Worm (Caenorhabditis elegans) whole organism, mixed stage, embryonic: ENCODE measurements around the gene smcr-8.

ENCODE experiments used
- bed-3 ChIP-seq: fragments of 200-800 bp; sonication (Bioruptor generic); optimal IDR thresholded peaks from 3 replicates; lab custom pipeline; 2018; ENCODE audit warnings: mild to moderate bottlenecking, missing genetic modification characterization, moderate library complexity, missing compliant biosample characterization
- blmp-1 ChIP-seq: fragments of 150-350 bp; optimal IDR thresholded peaks from 2 replicates; lab custom pipeline; 2014; ENCODE audit warnings: missing biosample characterization, missing genetic modification characterization
- ceh-43 ChIP-seq: fragments of 200-800 bp; sonication (Bioruptor generic); optimal IDR thresholded peaks from 2 replicates; lab custom pipeline; 2018; ENCODE audit warnings: mild to moderate bottlenecking, missing genetic modification characterization, moderate library complexity, missing compliant biosample characterization
- ceh-83 ChIP-seq: fragments of 200-800 bp; sonication (Bioruptor generic); optimal IDR thresholded peaks from 2 replicates; lab custom pipeline; 2018; ENCODE audit warnings: mild to moderate bottlenecking, missing genetic modification characterization, missing compliant biosample characterization
- ces-1 ChIP-seq: fragments of 150-350 bp; optimal IDR thresholded peaks from 2 replicates; lab custom pipeline; 2014; ENCODE audit warnings: missing biosample characterization, missing genetic modification reagents, missing genetic modification characterization
- cnd-1 ChIP-seq: fragments of 200-800 bp; sonication (Bioruptor generic); optimal IDR thresholded peaks from 2 replicates; lab custom pipeline; 2018; ENCODE audit warnings: mild to moderate bottlenecking, missing genetic modification characterization, missing compliant biosample characterization
- drap-1 ChIP-seq: fragments of 200-800 bp; sonication (Bioruptor generic); optimal IDR thresholded peaks from 3 replicates; lab custom pipeline; 2018; ENCODE audit warnings: mild to moderate bottlenecking, missing genetic modification characterization, missing compliant biosample characterization
- elt-1 ChIP-seq: sonication (generic microtip); optimal IDR thresholded peaks from 2 replicates; lab custom pipeline; 2017; ENCODE audit warnings: missing genetic modification characterization, mild to moderate bottlenecking, missing compliant biosample characterization, antibody characterized with exemption, moderate library complexity, borderline replicate concordance; ENCODE audit not compliant: insufficient read depth
- elt-3 ChIP-seq: fragments of 150-350 bp; optimal IDR thresholded peaks from 2 replicates; lab custom pipeline; 2014; ENCODE audit warnings: missing biosample characterization, missing genetic modification characterization
- flh-1 ChIP-seq: fragments of 200-800 bp; sonication (Bioruptor generic); optimal IDR thresholded peaks from 2 replicates; lab custom pipeline; 2018; ENCODE audit warnings: mild to moderate bottlenecking, missing genetic modification characterization, moderate library complexity, missing compliant biosample characterization
- hlh-1 ChIP-seq: fragments of 150-350 bp; optimal IDR thresholded peaks from 2 replicates; lab custom pipeline; 2014; ENCODE audit warnings: missing biosample characterization, missing genetic modification reagents, missing genetic modification characterization
- lin-13 ChIP-seq: fragments of 150-350 bp; optimal IDR thresholded peaks from 2 replicates; lab custom pipeline; 2014; ENCODE audit warnings: missing biosample characterization, missing genetic modification characterization
- lin-32 ChIP-seq: fragments of 200-800 bp; sonication (Bioruptor generic); optimal IDR thresholded peaks from 2 replicates; lab custom pipeline; 2018; ENCODE audit warnings: mild to moderate bottlenecking, missing genetic modification characterization, missing compliant biosample characterization
- lsy-2 ChIP-seq: fragments of 150-350 bp; optimal IDR thresholded peaks from 2 replicates; lab custom pipeline; 2014; ENCODE audit warnings: missing biosample characterization, missing genetic modification characterization
- mab-5 ChIP-seq: fragments of 150-350 bp; optimal IDR thresholded peaks from 2 replicates; lab custom pipeline; 2014; ENCODE audit warnings: missing biosample characterization, missing genetic modification characterization
- mep-1 ChIP-seq: fragments of 150-350 bp; optimal IDR thresholded peaks from 2 replicates; lab custom pipeline; 2017; ENCODE audit warnings: missing biosample characterization, missing genetic modification reagents, missing genetic modification characterization, inconsistent platforms
- nhr-12 ChIP-seq: fragments of 150-350 bp; optimal IDR thresholded peaks from 2 replicates; lab custom pipeline; 2014; ENCODE audit warnings: missing biosample characterization, missing genetic modification characterization
- nhr-2 ChIP-seq: fragments of 150-350 bp; optimal IDR thresholded peaks from 2 replicates; lab custom pipeline; 2014; ENCODE audit warnings: missing biosample characterization, missing genetic modification characterization
- nhr-237 ChIP-seq: fragments of 150-350 bp; optimal IDR thresholded peaks from 2 replicates; lab custom pipeline; 2014; ENCODE audit warnings: missing biosample characterization, missing genetic modification characterization
- nhr-28 ChIP-seq: fragments of 150-350 bp; optimal IDR thresholded peaks from 2 replicates; lab custom pipeline; 2014; ENCODE audit warnings: missing biosample characterization, missing genetic modification characterization
- nhr-76 ChIP-seq: sonication (generic microtip); optimal IDR thresholded peaks from 2 replicates; lab custom pipeline; 2017; ENCODE audit warnings: missing biosample characterization, missing genetic modification characterization
- pha-4 ChIP-seq: fragments of 150-350 bp; optimal IDR thresholded peaks from 2 replicates; lab custom pipeline; 2018; ENCODE audit warnings: missing biosample characterization, missing genetic modification reagents, missing genetic modification characterization
- sem-2 ChIP-seq: fragments of 200-800 bp; sonication (Bioruptor generic); optimal IDR thresholded peaks from 2 replicates; lab custom pipeline; 2018; ENCODE audit warnings: mild to moderate bottlenecking, missing genetic modification characterization, missing compliant biosample characterization
- snpc-4 ChIP-seq: fragments of 150-350 bp; optimal IDR thresholded peaks from 2 replicates; lab custom pipeline; 2014; ENCODE audit warnings: missing biosample characterization, missing genetic modification characterization
- sptf-1 ChIP-seq: sonication (generic microtip); optimal IDR thresholded peaks from 2 replicates; lab custom pipeline; 2017; ENCODE audit warnings: mild to moderate bottlenecking, missing genetic modification characterization, moderate library complexity, missing compliant biosample characterization
- tbx-8 ChIP-seq: fragments of 200-800 bp; sonication (Bioruptor generic); optimal IDR thresholded peaks from 2 replicates; lab custom pipeline; 2018; ENCODE audit warnings: mild to moderate bottlenecking, missing genetic modification characterization, moderate library complexity, missing compliant biosample characterization
- unc-120 ChIP-seq: sonication (generic microtip); optimal IDR thresholded peaks from 2 replicates; lab custom pipeline; 2017; ENCODE audit warnings: missing genetic modification characterization, missing compliant biosample characterization; ENCODE audit not compliant: poor library complexity, severe bottlenecking
- unc-62 ChIP-seq: fragments of 150-350 bp; optimal IDR thresholded peaks from 2 replicates; lab custom pipeline; 2014; ENCODE audit warnings: missing biosample characterization, missing genetic modification reagents, missing genetic modification characterization
- zip-8 ChIP-seq: fragments of 150-350 bp; optimal IDR thresholded peaks from 2 replicates; lab custom pipeline; 2014; ENCODE audit warnings: missing biosample characterization, missing genetic modification characterization
- ztf-11 ChIP-seq: fragments of 150-350 bp; optimal IDR thresholded peaks from 2 replicates; lab custom pipeline; 2014; ENCODE audit warnings: missing biosample characterization, missing genetic modification characterization

The smcr-8 gene

DNA sequence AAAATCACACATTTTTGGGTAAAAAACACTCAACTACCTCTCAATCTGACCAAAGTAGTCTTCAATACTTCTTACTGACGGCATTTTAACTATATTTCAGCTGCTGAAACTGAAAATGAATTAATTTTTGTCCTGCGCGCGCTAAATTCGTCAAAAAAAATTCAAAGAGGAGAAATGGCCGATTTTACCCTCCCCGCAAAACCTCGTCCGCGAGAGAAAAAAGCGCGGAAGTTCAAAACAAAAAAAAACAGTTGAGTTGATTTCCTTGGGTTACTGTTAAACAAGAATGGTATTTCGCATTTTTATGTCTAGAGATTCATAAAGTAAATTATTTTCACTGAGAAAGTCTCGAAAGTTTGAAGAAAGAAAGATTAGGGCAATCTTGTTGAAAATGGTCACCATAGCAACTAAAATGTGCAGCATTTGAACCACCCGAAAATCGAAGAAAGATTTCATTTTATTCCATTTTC is 12.3 kb upstream of the smcr-8 start, which contains the start of the genes C27F2.10 and wdr-60:
Gene C27F2.10 (minus strand): TSS at position 109 of the 470 bp plus-strand sequence.
Gene wdr-60 (plus strand): TSS at position 420 of the 470 bp plus-strand sequence.
- TF ChIP-seq hlh-1 (tag; lab: Kevin White, UChicago) (no peak), mab-5 (no peak), lsy-2 (tag; lab: Kevin White, UChicago) (no peak), lin-13 (tag; lab: Kevin White, UChicago) (peak; percentile 8), mep-1 (tag; lab: Kevin White, UChicago) (peak; percentile 3)

DNA sequence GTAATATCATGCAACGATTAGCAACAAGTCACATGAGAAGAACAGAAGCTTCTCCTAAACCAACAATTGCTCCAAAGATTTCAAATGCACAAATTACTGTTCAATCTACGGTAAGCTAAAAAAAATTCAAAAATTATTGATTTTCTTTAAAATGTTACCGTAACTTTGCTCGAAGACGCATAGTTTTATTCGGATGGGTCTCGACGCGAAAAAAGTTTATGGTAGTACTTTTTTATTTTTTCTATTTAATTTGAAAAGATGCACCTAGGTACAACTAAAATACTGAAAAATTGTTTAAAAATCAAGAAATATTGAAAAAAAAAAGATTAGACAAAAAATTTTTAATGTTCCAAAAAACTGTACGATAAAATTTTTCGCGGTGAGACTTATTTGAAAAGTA is 11.5 kb upstream of the smcr-8 start:
- TF ChIP-seq snpc-4: no peak
- TF ChIP-seq mep-1 (tag; lab: Kevin White, UChicago): no peak
- TF ChIP-seq drap-1 (GFP tag; lab: Kevin White, UChicago): no peak
- TF ChIP-seq nhr-28 (tag; lab: Kevin White, UChicago): no peak
- TF ChIP-seq blmp-1 (tag; lab: Kevin White, UChicago): no peak
- TF ChIP-seq sptf-1 (tag; lab: Kevin White, UChicago): no peak
- no peak for TF ChIP-seq bed-3
- TF ChIP-seq flh-1 (GFP tag; lab: Kevin White, UChicago): no peak
- TF ChIP-seq pha-4 (tag; lab: Kevin White, UChicago): no peak
- TF ChIP-seq elt-3 (tag; lab: Kevin White, UChicago): no peak
- TF ChIP-seq lin-32 (GFP tag; lab: Kevin White, UChicago): no peak
- no peak for TF ChIP-seq nhr-76
- no peak for TF ChIP-seq cnd-1

DNA sequence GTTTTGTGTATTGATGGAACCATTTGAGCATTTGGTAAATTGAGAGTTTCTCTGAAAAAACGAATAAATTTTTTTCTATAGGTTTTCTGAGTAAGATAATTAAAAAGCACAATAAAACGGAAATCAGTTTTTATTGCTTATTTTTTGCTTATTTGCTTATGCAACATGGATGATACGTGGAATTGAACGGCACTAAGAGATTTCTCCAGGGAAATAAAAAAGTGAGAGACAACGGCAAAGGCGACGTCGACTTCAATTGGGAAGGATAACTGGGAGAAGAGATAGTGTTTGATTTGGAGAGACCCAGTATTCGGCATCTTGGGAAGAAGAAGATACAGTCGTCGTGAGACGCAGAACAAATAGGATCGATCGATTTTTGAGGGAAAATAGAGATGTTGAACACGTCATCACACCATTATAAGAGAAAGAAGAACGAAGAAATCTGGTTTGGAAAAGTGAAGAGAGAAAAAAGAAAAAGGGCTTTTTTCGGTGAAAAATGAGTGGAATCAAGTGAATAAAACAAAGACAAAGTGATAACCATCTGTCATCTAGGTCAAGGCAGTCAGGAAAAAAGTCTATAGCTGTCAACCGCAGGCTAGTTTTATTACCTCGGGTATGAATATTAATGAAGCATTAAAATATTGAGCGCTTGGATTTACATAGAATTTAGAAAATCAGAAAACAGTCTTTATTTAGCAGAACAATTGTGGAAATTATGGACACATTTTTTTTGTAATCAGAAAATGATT is 890 bp upstream of the smcr-8 start, which contains the start of gene tmem-131:
Gene tmem-131 (minus strand): TSS at position 51 of the 749 bp plus-strand sequence.
- no peak for TF ChIP-seq nhr-76
- TF ChIP-seq sptf-1 (tag; lab: Kevin White, UChicago): no peak
- no peak for TF ChIP-seq ces-1 (GFP tag; lab: Kevin White, UChicago)
- TF ChIP-seq lin-13 (tag; lab: Kevin White, UChicago): no peak
- no peak for TF ChIP-seq drap-1 (GFP tag; lab: Kevin White, UChicago)
- no peak for TF ChIP-seq ceh-83 (GFP tag; lab: Kevin White, UChicago)
- TF ChIP-seq elt-3 (tag; lab: Kevin White, UChicago): no peak
- TF ChIP-seq ztf-11: no peak
- TF ChIP-seq unc-120 (tag; lab: Kevin White, UChicago): no peak
- TF ChIP-seq sem-2 (GFP tag; lab: Kevin White, UChicago): no peak
- TF ChIP-seq nhr-28 (tag; lab: Kevin White, UChicago): no peak
- no peak for TF ChIP-seq mab-5
- TF ChIP-seq elt-1: no peak
- no peak for TF ChIP-seq mep-1 (tag; lab: Kevin White, UChicago)
- no peak for TF ChIP-seq zip-8 (tag; lab: Kevin White, UChicago)
- TF ChIP-seq pha-4 (tag; lab: Kevin White, UChicago): no peak

DNA sequence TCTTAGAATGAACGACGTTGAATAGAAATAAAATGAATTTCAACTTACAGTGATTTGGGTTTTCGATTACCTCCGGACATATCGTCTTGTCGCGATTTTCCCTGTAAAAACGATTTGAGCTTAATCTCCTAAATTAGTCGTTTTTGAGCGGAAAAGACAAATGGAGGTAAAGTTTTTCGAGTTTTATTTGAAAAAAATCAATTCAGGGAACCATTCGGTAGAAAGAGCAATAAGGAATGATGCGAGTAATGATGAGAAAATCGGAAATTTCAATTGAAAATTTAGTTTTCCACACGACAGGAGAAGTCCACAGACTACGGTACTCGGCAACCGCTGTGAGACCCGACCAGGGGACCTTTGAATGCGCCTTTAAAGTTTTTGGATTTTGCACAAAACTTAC is 3.1 kb downstream of the smcr-8 start, which contains the start of gene R144.10:
Gene R144.10 (minus strand): TSS at position 101 of the 400 bp plus-strand sequence.
- no peak for TF ChIP-seq pha-4 (tag; lab: Kevin White, UChicago)

DNA sequence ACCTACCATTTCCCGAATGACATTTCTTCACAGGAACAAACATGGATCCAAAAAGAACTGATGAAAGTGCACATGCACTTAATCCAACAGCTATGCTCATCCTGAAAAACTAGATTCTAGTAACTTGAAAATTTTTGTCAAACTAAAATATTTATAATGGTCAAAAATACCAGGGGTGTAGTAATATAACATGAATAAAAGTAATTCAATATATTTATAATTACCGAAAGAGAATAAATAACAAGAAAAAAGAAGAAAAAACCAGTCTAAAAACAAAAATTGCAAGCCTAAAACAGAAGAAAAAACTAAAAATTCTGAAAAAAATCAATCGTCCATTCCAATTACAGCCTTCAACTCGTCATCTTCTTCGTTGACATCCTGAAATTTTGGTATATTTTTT is 5.4 kb downstream of the smcr-8 start, which contains the start of gene R144.6:
Gene R144.6 (minus strand): TSS at position 101 of the 400 bp plus-strand sequence.
- TF ChIP-seq pha-4 (tag; lab: Kevin White, UChicago): no peak
- TF ChIP-seq lin-13 (tag; lab: Kevin White, UChicago): no peak
- TF ChIP-seq blmp-1 (tag; lab: Kevin White, UChicago): no peak
- TF ChIP-seq hlh-1 (tag; lab: Kevin White, UChicago): no peak
- no peak for TF ChIP-seq lsy-2 (tag; lab: Kevin White, UChicago)
- no peak for TF ChIP-seq nhr-2 (tag; lab: Kevin White, UChicago)
- TF ChIP-seq mab-5: no peak
- no peak for TF ChIP-seq ces-1 (GFP tag; lab: Kevin White, UChicago)
- no peak for TF ChIP-seq cnd-1
- TF ChIP-seq nhr-76: no peak
- no peak for TF ChIP-seq ceh-43 (GFP tag; lab: Kevin White, UChicago)
- TF ChIP-seq bed-3: no peak
- no peak for TF ChIP-seq tbx-8 (GFP tag; lab: Kevin White, UChicago)
- TF ChIP-seq snpc-4: no peak
- TF ChIP-seq nhr-12 (tag; lab: Kevin White, UChicago): no peak
- TF ChIP-seq nhr-237 (tag; lab: Kevin White, UChicago): no peak
- TF ChIP-seq sptf-1 (tag; lab: Kevin White, UChicago): no peak
- no peak for TF ChIP-seq mep-1 (tag; lab: Kevin White, UChicago)
- TF ChIP-seq unc-62 (GFP tag; lab: Kevin White, UChicago): no peak
- TF ChIP-seq, all 35 proteins: peak for 0
